Worm (Caenorhabditis elegans) whole organism, young adult: ENCODE results near the gene fbxa-151.

Experiments used
- B0019.2 ChIP-seq: fragments of 200-800 bp; sonication (Bioruptor generic); conservative IDR thresholded peaks from 2 replicates; pipeline ENCODE4 v1.3.6; 2022; ENCODE audit warnings: missing genetic modification reagents, missing genetic modification characterization, missing compliant biosample characterization
- B0336.3 ChIP-seq: fragments of 200-800 bp; sonication (Bioruptor generic); IDR thresholded peaks from 2 replicates; pipeline ENCODE4 v1.3.6; 2022; ENCODE audit warnings: missing genetic modification characterization, missing compliant biosample characterization
- F10E7.11 ChIP-seq: sonication (generic microtip); optimal IDR thresholded peaks from 2 replicates; lab custom pipeline; 2017; ENCODE audit warnings: mild to moderate bottlenecking, missing genetic modification characterization, moderate library complexity, missing compliant biosample characterization
- ama-1 ChIP-seq, 3 experiments: fragments of 150-350 bp in 1 of 3; sonication (generic microtip) in 2 of 3; optimal IDR thresholded peaks; 2 replicates each; lab custom pipeline; 2014 to 2018; ENCODE audit warnings: missing biosample characterization in 2 of 3, missing genetic modification characterization in 2 of 3, missing genetic modification reagents in 2 of 3
- attf-3 ChIP-seq: fragments of 200-800 bp; sonication (Bioruptor generic); conservative IDR thresholded peaks from 2 replicates; pipeline ENCODE4 v1.3.6; 2022; ENCODE audit warnings: missing genetic modification reagents, missing genetic modification characterization, missing compliant biosample characterization
- ets-4 ChIP-seq: fragments of 200-800 bp; sonication (Bioruptor generic); optimal IDR thresholded peaks from 2 replicates; lab custom pipeline; 2018; ENCODE audit warnings: mild to moderate bottlenecking, missing genetic modification characterization, missing compliant biosample characterization
- hmg-20 ChIP-seq: fragments of 200-800 bp; sonication (Bioruptor generic); IDR thresholded peaks from 2 replicates; pipeline ENCODE4 v1.3.6; 2022; ENCODE audit warnings: missing genetic modification reagents, missing genetic modification characterization, missing compliant biosample characterization
- lin-54 ChIP-seq: fragments of 200-800 bp; sonication (Bioruptor generic); optimal IDR thresholded peaks from 2 replicates; lab custom pipeline; 2018; ENCODE audit warnings: mild to moderate bottlenecking, missing genetic modification characterization, missing compliant biosample characterization
- mes-4 ChIP-seq: sonication (generic microtip); optimal IDR thresholded peaks from 2 replicates; lab custom pipeline; 2016; ENCODE audit warnings: missing genotype, missing genetic modification characterization, missing compliant biosample characterization
- nhr-179 ChIP-seq: sonication (generic microtip); optimal IDR thresholded peaks from 2 replicates; lab custom pipeline; 2016; ENCODE audit warnings: mild to moderate bottlenecking, missing genetic modification characterization, missing compliant biosample characterization
- pha-4 ChIP-seq: fragments of 150-350 bp; sonication (generic microtip); optimal IDR thresholded peaks from 2 replicates; lab custom pipeline; 2014; ENCODE audit warnings: missing biosample characterization, missing genetic modification reagents, missing genetic modification characterization
- snpc-4 ChIP-seq, 5 experiments: fragments of 150-350 bp in 1 of 5; sonication (generic microtip) in 4 of 5; optimal IDR thresholded peaks; 2 replicates each; lab custom pipeline; 2014 to 2018; ENCODE audit warnings: missing genetic modification characterization in 5 of 5, missing biosample characterization in 3 of 5, antibody characterized with exemption in 2 of 5, mild to moderate bottlenecking in 2 of 5, missing compliant biosample characterization in 2 of 5, missing genotype in 2 of 5, moderate library complexity in 2 of 5, missing genetic modification reagents in 1 of 5
- xnd-1 ChIP-seq: sonication (generic microtip); optimal IDR thresholded peaks from 2 replicates; lab custom pipeline; 2016; ENCODE audit warnings: missing genotype, missing genetic modification reagents, missing genetic modification characterization, missing compliant biosample characterization
- ztf-6 ChIP-seq: fragments of 200-800 bp; sonication (Bioruptor generic); IDR thresholded peaks from 2 replicates; pipeline ENCODE4 v1.3.6; 2022; ENCODE audit warnings: missing genetic modification reagents, missing genetic modification characterization, missing compliant biosample characterization

DNA sequence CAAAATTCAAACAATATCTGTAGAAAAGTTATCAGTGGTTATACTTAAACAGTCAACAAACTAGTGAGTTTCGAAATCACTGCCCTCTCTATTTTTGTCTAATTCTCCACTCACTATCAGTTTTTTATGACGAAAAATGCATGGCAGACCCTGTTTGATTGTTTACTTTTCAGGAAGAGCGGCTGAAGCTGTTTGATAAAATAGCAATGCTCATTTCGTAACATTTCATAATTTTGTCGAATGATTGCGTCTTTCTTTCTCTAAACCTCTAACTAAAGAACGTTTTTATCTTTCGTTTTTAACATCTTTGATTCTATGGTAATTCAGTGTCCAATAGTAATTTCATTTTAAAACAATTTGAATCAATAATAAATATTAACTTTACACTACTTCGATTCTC lies 12.5 kb upstream of the fbxa-151 start:
- no peak for TF ChIP-seq ama-1 (optimal IDR thresholded peaks at IDR 0.05; lab: Kevin White, UChicago)
- no peak for TF ChIP-seq ama-1 (GFP tag; optimal IDR thresholded peaks at IDR 0.05; lab: Kevin White, UChicago)
- no peak for TF ChIP-seq attf-3
- no peak for TF ChIP-seq hmg-20 (GFP tag; lab: Robert Waterston, UW)
- TF ChIP-seq B0019.2 (GFP tag; lab: Robert Waterston, UW) = no peak
- no peak for TF ChIP-seq F10E7.11 (tag; lab: Kevin White, UChicago)
- no peak for TF ChIP-seq xnd-1
- no peak for TF ChIP-seq ztf-6 (GFP tag; lab: Robert Waterston, UW)
- TF ChIP-seq pha-4 (tag; lab: Kevin White, UChicago) = peak; percentile 89
- peak; percentile 86 for TF ChIP-seq ets-4 (GFP tag; lab: Kevin White, UChicago)
- TF ChIP-seq lin-54 (GFP tag; lab: Kevin White, UChicago) = no peak
- TF ChIP-seq snpc-4 (GFP tag; optimal IDR thresholded peaks at IDR 0.05; lab: Kevin White, UChicago) = no peak
- no peak for TF ChIP-seq snpc-4 (tag; optimal IDR thresholded peaks at IDR 0.05; lab: Kevin White, UChicago)
- no peak for TF ChIP-seq mes-4 (tag; lab: Kevin White, UChicago)
- TF ChIP-seq B0336.3 (GFP tag; lab: Robert Waterston, UW) = no peak; the same call in 1 of the 2 replicates
- TF ChIP-seq nhr-179 = no peak
